Worm (Caenorhabditis elegans) whole organism, L3 larva: ENCODE data around the gene T04A6.2.

ENCODE experiments used
- R02D3.7 ChIP-seq: fragments of 150-350 bp; optimal IDR thresholded peaks from 2 replicates; lab custom pipeline; 2014; ENCODE audit warnings: missing biosample characterization, missing genetic modification characterization
- ZK546.5 ChIP-seq: sonication (generic microtip); optimal IDR thresholded peaks from 2 replicates; lab custom pipeline; 2017; ENCODE audit warnings: missing biosample characterization, missing genetic modification characterization
- aly-2 ChIP-seq: fragments of 150-350 bp; optimal IDR thresholded peaks from 2 replicates; lab custom pipeline; 2014; ENCODE audit warnings: missing biosample characterization, missing genetic modification characterization
- ama-1 ChIP-seq: fragments of 150-350 bp; optimal IDR thresholded peaks from 2 replicates; lab custom pipeline; 2018
- ceh-16 ChIP-seq: sonication (generic microtip); optimal IDR thresholded peaks from 2 replicates; lab custom pipeline; 2017; ENCODE audit warnings: missing biosample characterization, missing genetic modification characterization
- ceh-28 ChIP-seq: fragments of 150-350 bp; optimal IDR thresholded peaks from 2 replicates; lab custom pipeline; 2014; ENCODE audit warnings: missing biosample characterization, missing genetic modification reagents, missing genetic modification characterization
- ceh-82 ChIP-seq: fragments of 150-350 bp; optimal IDR thresholded peaks from 2 replicates; lab custom pipeline; 2014; ENCODE audit warnings: missing biosample characterization, missing genetic modification characterization
- ceh-9 ChIP-seq: sonication (generic microtip); optimal IDR thresholded peaks from 2 replicates; lab custom pipeline; 2018; ENCODE audit warnings: missing biosample characterization, missing genetic modification characterization
- daf-12 ChIP-seq: fragments of 150-350 bp; optimal IDR thresholded peaks from 2 replicates; lab custom pipeline; 2014; ENCODE audit warnings: missing biosample characterization, missing genetic modification reagents, missing genetic modification characterization
- egl-27 ChIP-seq: sonication (generic microtip); optimal IDR thresholded peaks from 4 replicates; lab custom pipeline; 2017; ENCODE audit warnings: missing biosample characterization, missing genetic modification reagents, missing genetic modification characterization
- egl-5 ChIP-seq: fragments of 150-350 bp; optimal IDR thresholded peaks from 2 replicates; lab custom pipeline; 2017; ENCODE audit warnings: missing biosample characterization, missing genetic modification reagents, missing genetic modification characterization, inconsistent platforms
- elt-1 ChIP-seq: fragments of 150-350 bp; optimal IDR thresholded peaks from 2 replicates; lab custom pipeline; 2014; ENCODE audit warnings: missing biosample characterization, missing genetic modification characterization
- elt-2 ChIP-seq: sonication (generic microtip); optimal IDR thresholded peaks from 2 replicates; lab custom pipeline; 2016; ENCODE audit warnings: missing genetic modification reagents, mild to moderate bottlenecking, missing genetic modification characterization, missing compliant biosample characterization
- eor-1 ChIP-seq, 2 experiments: fragments of 150-350 bp; optimal IDR thresholded peaks; 2 replicates each; lab custom pipeline; 2014 to 2018; ENCODE audit warnings: missing biosample characterization in 2 of 2, missing genetic modification characterization in 2 of 2
- fkh-10 ChIP-seq: sonication (generic microtip); optimal IDR thresholded peaks from 2 replicates; lab custom pipeline; 2017; ENCODE audit warnings: missing biosample characterization, missing genetic modification reagents, missing genetic modification characterization
- fkh-2 ChIP-seq: fragments of 150-350 bp; optimal IDR thresholded peaks from 2 replicates; lab custom pipeline; 2014; ENCODE audit warnings: missing biosample characterization, missing genetic modification reagents, missing genetic modification characterization
- fos-1 ChIP-seq: fragments of 150-350 bp; optimal IDR thresholded peaks from 2 replicates; lab custom pipeline; 2014; ENCODE audit warnings: missing biosample characterization, missing genetic modification characterization
- hmg-11 ChIP-seq: sonication (generic microtip); optimal IDR thresholded peaks from 2 replicates; lab custom pipeline; 2016; ENCODE audit warnings: missing genetic modification characterization, missing compliant biosample characterization
- jun-1 ChIP-seq: fragments of 150-350 bp; optimal IDR thresholded peaks from 2 replicates; lab custom pipeline; 2014; ENCODE audit warnings: missing biosample characterization, missing genetic modification reagents, missing genetic modification characterization
- lin-15B ChIP-seq: fragments of 150-350 bp; optimal IDR thresholded peaks from 2 replicates; lab custom pipeline; 2014; ENCODE audit warnings: missing biosample characterization, missing genetic modification characterization
- lin-39 ChIP-seq: fragments of 150-350 bp; optimal IDR thresholded peaks from 2 replicates; lab custom pipeline; 2018; ENCODE audit warnings: missing biosample characterization, missing genetic modification reagents, missing genetic modification characterization
- lsy-12 ChIP-seq: sonication (generic microtip); optimal IDR thresholded peaks from 2 replicates; lab custom pipeline; 2016; ENCODE audit warnings: mild to moderate bottlenecking, missing genetic modification characterization, missing compliant biosample characterization
- mdl-1 ChIP-seq: fragments of 150-350 bp; optimal IDR thresholded peaks from 2 replicates; lab custom pipeline; 2014; ENCODE audit warnings: missing biosample characterization, missing genetic modification characterization
- mml-1 ChIP-seq: fragments of 150-350 bp; sonication (generic microtip); optimal IDR thresholded peaks from 3 replicates; lab custom pipeline; 2014; ENCODE audit warnings: missing biosample characterization, missing genetic modification characterization
- nfya-1 ChIP-seq: sonication (generic microtip); optimal IDR thresholded peaks from 2 replicates; lab custom pipeline; 2017; ENCODE audit warnings: missing genetic modification characterization, mild to moderate bottlenecking, missing compliant biosample characterization, antibody characterized with exemption, moderate library complexity; ENCODE audit not compliant: insufficient read depth
- nhr-11 ChIP-seq: fragments of 150-350 bp; optimal IDR thresholded peaks from 2 replicates; lab custom pipeline; 2014; ENCODE audit warnings: missing biosample characterization, missing genetic modification characterization
- nhr-12 ChIP-seq: fragments of 150-350 bp; optimal IDR thresholded peaks from 2 replicates; lab custom pipeline; 2014; ENCODE audit warnings: missing biosample characterization, missing genetic modification characterization
- nhr-237 ChIP-seq: fragments of 150-350 bp; optimal IDR thresholded peaks from 2 replicates; lab custom pipeline; 2014; ENCODE audit warnings: missing biosample characterization, missing genetic modification characterization
- nhr-25 ChIP-seq: sonication (generic microtip); optimal IDR thresholded peaks from 2 replicates; lab custom pipeline; 2017; ENCODE audit warnings: missing biosample characterization, missing genetic modification characterization
- nhr-43 ChIP-seq: sonication (generic microtip); optimal IDR thresholded peaks from 2 replicates; lab custom pipeline; 2016; ENCODE audit warnings: mild to moderate bottlenecking, missing genetic modification characterization, missing compliant biosample characterization; ENCODE audit not compliant: poor library complexity, severe bottlenecking
- nhr-67 ChIP-seq: fragments of 150-350 bp; optimal IDR thresholded peaks from 2 replicates; lab custom pipeline; 2014; ENCODE audit warnings: missing biosample characterization, missing genetic modification characterization
- nhr-76 ChIP-seq: fragments of 150-350 bp; sonication (generic microtip); optimal IDR thresholded peaks from 5 replicates; lab custom pipeline; 2014; ENCODE audit warnings: missing biosample characterization, missing genetic modification characterization
- nhr-77 ChIP-seq: fragments of 150-350 bp; optimal IDR thresholded peaks from 2 replicates; lab custom pipeline; 2014; ENCODE audit warnings: missing biosample characterization, missing genetic modification characterization
- pha-4 ChIP-seq: fragments of 150-350 bp; optimal IDR thresholded peaks from 2 replicates; lab custom pipeline; 2014; ENCODE audit warnings: missing biosample characterization, missing genetic modification reagents, missing genetic modification characterization
- pqm-1 ChIP-seq: fragments of 150-350 bp; optimal IDR thresholded peaks from 2 replicates; lab custom pipeline; 2017; ENCODE audit warnings: missing biosample characterization, missing genetic modification characterization, inconsistent platforms
- skn-1 ChIP-seq: fragments of 150-350 bp; optimal IDR thresholded peaks from 2 replicates; lab custom pipeline; 2014; ENCODE audit warnings: missing biosample characterization, missing genetic modification characterization
- snpc-4 ChIP-seq: fragments of 150-350 bp; optimal IDR thresholded peaks from 2 replicates; lab custom pipeline; 2014; ENCODE audit warnings: missing biosample characterization, missing genetic modification characterization
- tbx-2 ChIP-seq: sonication (generic microtip); optimal IDR thresholded peaks from 2 replicates; lab custom pipeline; 2016; ENCODE audit warnings: mild to moderate bottlenecking, missing genetic modification characterization, missing compliant biosample characterization
- unc-39 ChIP-seq: sonication (generic microtip); optimal IDR thresholded peaks from 4 replicates; lab custom pipeline; 2017; ENCODE audit warnings: missing biosample characterization, missing genetic modification characterization
- unc-62 ChIP-seq: fragments of 150-350 bp; sonication (generic microtip); optimal IDR thresholded peaks from 4 replicates; lab custom pipeline; 2014; ENCODE audit warnings: missing biosample characterization, missing genetic modification reagents, missing genetic modification characterization
- ztf-4 ChIP-seq: fragments of 150-350 bp; optimal IDR thresholded peaks from 2 replicates; lab custom pipeline; 2014; ENCODE audit warnings: missing biosample characterization, missing genetic modification characterization

Gene T04A6.2

ce11 chrIII:7580586-7580985 is 34.0 kb upstream of the T04A6.2 start:
- TF ChIP-seq lin-39 (tag; lab: Kevin White, UChicago) (peak; percentile 63), nfya-1 (peak; percentile 69), hmg-11 (peak; percentile 63), nhr-12 (tag; lab: Kevin White, UChicago) (no peak), pha-4 (tag; lab: Kevin White, UChicago) (no peak), fkh-10 (GFP tag; lab: Kevin White, UChicago) (peak; percentile 85), snpc-4 (peak; percentile 17)
- TF ChIP-seq, all 47 proteins: peak for 5

ce11 chrIII:7582885-7583284 is 31.7 kb upstream of the T04A6.2 start, which contains the start of gene R13A5.10:
Gene R13A5.10, minus strand, starts transcription at chrIII:7582985.
- no peak for TF ChIP-seq ama-1 (lab: Kevin White, UChicago)
- TF ChIP-seq elt-1 (tag; lab: Kevin White, UChicago): no peak
- no peak for TF ChIP-seq nhr-12 (tag; lab: Kevin White, UChicago)
- no peak for TF ChIP-seq eor-1 (tag; optimal IDR thresholded peaks at IDR 0.05; lab: Kevin White, UChicago)
- no peak for TF ChIP-seq mdl-1 (tag; lab: Kevin White, UChicago)
- TF ChIP-seq nhr-237 (tag; lab: Kevin White, UChicago): no peak
- no peak for TF ChIP-seq pha-4 (tag; lab: Kevin White, UChicago)
- TF ChIP-seq fkh-10 (GFP tag; lab: Kevin White, UChicago): no peak
- no peak for TF ChIP-seq egl-5 (tag; lab: Kevin White, UChicago)
- no peak for TF ChIP-seq tbx-2 (tag; lab: Kevin White, UChicago)
- no peak for TF ChIP-seq fos-1
- TF ChIP-seq nhr-11: no peak
- TF ChIP-seq lsy-12 (tag; lab: Kevin White, UChicago): no peak
- TF ChIP-seq R02D3.7: no peak
- TF ChIP-seq fkh-2 (tag; lab: Kevin White, UChicago): no peak
- TF ChIP-seq ztf-4 (tag; lab: Kevin White, UChicago): no peak
- TF ChIP-seq daf-12 (tag; lab: Kevin White, UChicago): no peak
- TF ChIP-seq elt-2 (tag; lab: Kevin White, UChicago): no peak
- no peak for TF ChIP-seq ceh-16
- TF ChIP-seq unc-39 (tag; lab: Kevin White, UChicago): no peak

- peak; percentile 84 for TF ChIP-seq R02D3.7
- no peak for TF ChIP-seq nhr-237 (tag; lab: Kevin White, UChicago)
- no peak for TF ChIP-seq skn-1
- TF ChIP-seq lin-39 (tag; lab: Kevin White, UChicago): peak; percentile 7
- no peak for TF ChIP-seq unc-62 (GFP tag; lab: Kevin White, UChicago)
- TF ChIP-seq nhr-25 (tag; lab: Kevin White, UChicago): peak; percentile 5
- TF ChIP-seq ceh-82 (tag; lab: Kevin White, UChicago): no peak
- peak; percentile 27 for TF ChIP-seq elt-2 (tag; lab: Kevin White, UChicago)
- TF ChIP-seq lin-15B (tag; lab: Kevin White, UChicago): peak; percentile 39
- TF ChIP-seq fkh-2 (tag; lab: Kevin White, UChicago): no peak
- TF ChIP-seq egl-27 (tag; lab: Kevin White, UChicago): no peak
- TF ChIP-seq pha-4 (tag; lab: Kevin White, UChicago): peak; percentile 80
- no peak for TF ChIP-seq pqm-1 (tag; lab: Kevin White, UChicago)
- TF ChIP-seq nfya-1: peak; percentile 45
- TF ChIP-seq tbx-2 (tag; lab: Kevin White, UChicago): no peak
- no peak for TF ChIP-seq fkh-10 (GFP tag; lab: Kevin White, UChicago)
- no peak for TF ChIP-seq nhr-67 (tag; lab: Kevin White, UChicago)
- TF ChIP-seq ZK546.5 (tag; lab: Kevin White, UChicago): no peak
- TF ChIP-seq snpc-4: no peak
Observed at ce11 chrIII:7584131-7584646, 30.4 kb upstream of the T04A6.2 start, which contains the start of gene cup-5. Gene cup-5, plus strand, starts transcription at chrIII:7584181.

- TF ChIP-seq ceh-16: no peak
Observed at ce11 chrIII:7588214-7588613, 26.4 kb upstream of the T04A6.2 start, which contains the start of gene R13A5.15. Gene R13A5.15, minus strand, starts transcription at chrIII:7588314.

ce11 chrIII:7593285-7593928 is 21.2 kb upstream of the T04A6.2 start, which contains the start of gene R13A5.11:
Gene R13A5.11, minus strand, starts transcription at chrIII:7593335.
- TF ChIP-seq aly-2 (tag; lab: Kevin White, UChicago) (no peak), nhr-67 (tag; lab: Kevin White, UChicago) (no peak), R02D3.7 (no peak), daf-12 (tag; lab: Kevin White, UChicago) (no peak), nhr-25 (tag; lab: Kevin White, UChicago) (no peak), nhr-237 (tag; lab: Kevin White, UChicago) (no peak), mml-1 (tag; lab: Kevin White, UChicago) (no peak), lin-39 (tag; lab: Kevin White, UChicago) (no peak), lsy-12 (tag; lab: Kevin White, UChicago) (no peak), nhr-77 (tag; lab: Kevin White, UChicago) (no peak), eor-1 (tag; optimal IDR thresholded peaks at IDR 0.05; lab: Kevin White, UChicago) (no peak), nhr-76 (tag; lab: Kevin White, UChicago) (no peak), jun-1 (tag; lab: Kevin White, UChicago) (no peak), ceh-28 (no peak), nhr-11 (no peak), ceh-9 (tag; lab: Kevin White, UChicago) (no peak), nhr-43 (no peak), egl-5 (tag; lab: Kevin White, UChicago) (no peak), fos-1 (no peak)
